Fruit fly (Drosophila melanogaster) whole organism, embryonic: Measurements from ENCODE around the gene CG13074.
A peak's percentile ranks its signal among the peaks of the same experiment; 100 is the strongest.

Experiments
- Bteb2 ChIP-seq: fragments of 200-800 bp; sonication (Bioruptor generic); optimal IDR thresholded peaks from 2 replicates; lab custom pipeline; 2016; ENCODE audit warnings: missing biosample characterization, missing genetic modification characterization
- CG10321 ChIP-seq: fragments of 200-800 bp; sonication (Bioruptor generic); IDR thresholded peaks from 2 replicates; pipeline ENCODE4 v1.3.6; 2022; ENCODE audit warnings: missing biosample characterization, missing genetic modification characterization
- CG10654 ChIP-seq: fragments of 200-800 bp; sonication (Bioruptor generic); optimal IDR thresholded peaks from 2 replicates; lab custom pipeline; 2016; ENCODE audit warnings: missing biosample characterization, missing genetic modification characterization
- CG10979 ChIP-seq: fragments of 200-800 bp; sonication (Bioruptor generic); optimal IDR thresholded peaks from 2 replicates; lab custom pipeline; 2018; ENCODE audit warnings: missing biosample characterization, mild to moderate bottlenecking, missing genetic modification characterization, moderate library complexity
- CG11723 ChIP-seq: fragments of 200-800 bp; sonication (Bioruptor generic); optimal IDR thresholded peaks from 2 replicates; lab custom pipeline; 2017; ENCODE audit warnings: missing biosample characterization, mild to moderate bottlenecking, missing genetic modification characterization
- CG1233 ChIP-seq: fragments of 200-800 bp; sonication (Bioruptor generic); optimal IDR thresholded peaks from 4 replicates; lab custom pipeline; 2018; ENCODE audit warnings: missing biosample characterization, mild to moderate bottlenecking, missing genetic modification characterization
- CG14710 ChIP-seq: fragments of 200-800 bp; sonication (Bioruptor generic); optimal IDR thresholded peaks from 3 replicates; lab custom pipeline; 2019; ENCODE audit warnings: missing biosample characterization, mild to moderate bottlenecking, missing genetic modification characterization, moderate library complexity
- CG14860 ChIP-seq: fragments of 200-800 bp; sonication (Bioruptor generic); IDR thresholded peaks from 3 replicates; pipeline ENCODE4 v1.3.6; 2022; ENCODE audit warnings: missing biosample characterization, missing genetic modification characterization; ENCODE audit not compliant: partially characterized antibody
- CG17328 ChIP-seq: fragments of 200-800 bp; sonication (Bioruptor generic); IDR thresholded peaks from 2 replicates; pipeline ENCODE4 v1.3.6; 2022; ENCODE audit warnings: missing biosample characterization, missing genetic modification characterization
- CG17612 ChIP-seq: fragments of 200-800 bp; sonication (Bioruptor generic); IDR thresholded peaks from 2 replicates; pipeline ENCODE4 v1.3.6; 2022; ENCODE audit warnings: missing biosample characterization, missing genetic modification characterization
- CG18011 ChIP-seq: fragments of 200-800 bp; sonication (Bioruptor generic); optimal IDR thresholded peaks from 2 replicates; lab custom pipeline; 2017; ENCODE audit warnings: missing biosample characterization, missing genetic modification characterization, mild to moderate bottlenecking, moderate library complexity, missing genotype
- CG18476 ChIP-seq: fragments of 200-800 bp; sonication (Bioruptor generic); optimal IDR thresholded peaks from 2 replicates; lab custom pipeline; 2016; ENCODE audit warnings: missing biosample characterization, mild to moderate bottlenecking, missing genetic modification characterization
- CG18764 ChIP-seq: fragments of 200-800 bp; sonication (Bioruptor generic); optimal IDR thresholded peaks from 3 replicates; lab custom pipeline; 2016; ENCODE audit warnings: missing biosample characterization, missing genetic modification characterization
- CG2116 ChIP-seq: fragments of 200-800 bp; sonication (Bioruptor generic); optimal IDR thresholded peaks from 3 replicates; lab custom pipeline; 2018; ENCODE audit warnings: missing biosample characterization, mild to moderate bottlenecking, missing genetic modification characterization
- CG30431 ChIP-seq: fragments of 200-800 bp; sonication (Bioruptor generic); optimal IDR thresholded peaks from 2 replicates; lab custom pipeline; 2017; ENCODE audit warnings: missing biosample characterization, missing genetic modification characterization
- CG4328 ChIP-seq: fragments of 200-800 bp; sonication (Bioruptor generic); optimal IDR thresholded peaks from 3 replicates; lab custom pipeline; 2017; ENCODE audit warnings: missing biosample characterization, missing genetic modification reagents, missing genetic modification characterization
- CG4424 ChIP-seq: fragments of 200-800 bp; sonication (Bioruptor generic); optimal IDR thresholded peaks from 3 replicates; lab custom pipeline; 2016; ENCODE audit warnings: missing biosample characterization, missing genetic modification characterization
- CG4730 ChIP-seq: fragments of 200-800 bp; sonication (Bioruptor generic); IDR thresholded peaks from 2 replicates; pipeline ENCODE4 v1.3.6; 2022; ENCODE audit warnings: missing biosample characterization, missing genetic modification characterization
- CG5953 ChIP-seq: fragments of 200-800 bp; sonication (Bioruptor generic); IDR thresholded peaks from 2 replicates; pipeline ENCODE4 v1.3.6; 2022; ENCODE audit warnings: missing biosample characterization, missing genetic modification characterization
- CG6254 ChIP-seq: fragments of 200-800 bp; sonication (Bioruptor generic); optimal IDR thresholded peaks from 3 replicates; lab custom pipeline; 2017; ENCODE audit warnings: mild to moderate bottlenecking, missing biosample characterization, missing genetic modification reagents, missing genetic modification characterization
- CG6272 ChIP-seq: fragments of 200-800 bp; sonication (Bioruptor generic); IDR thresholded peaks from 2 replicates; pipeline ENCODE4 v1.3.6; 2022; ENCODE audit warnings: missing biosample characterization, missing genetic modification characterization
- CG7963 ChIP-seq: fragments of 200-800 bp; sonication (Bioruptor generic); IDR thresholded peaks from 3 replicates; pipeline ENCODE4 v1.3.6; 2022; ENCODE audit warnings: missing biosample characterization, missing genetic modification characterization; ENCODE audit not compliant: partially characterized antibody
- CG8089 ChIP-seq: fragments of 200-800 bp; sonication (Bioruptor generic); optimal IDR thresholded peaks from 3 replicates; lab custom pipeline; 2016; ENCODE audit warnings: missing biosample characterization, missing genetic modification characterization
- HLH4C ChIP-seq: fragments of 200-800 bp; sonication (Bioruptor generic); IDR thresholded peaks from 3 replicates; pipeline ENCODE4 v1.3.6; 2022; ENCODE audit warnings: missing biosample characterization, missing genetic modification characterization; ENCODE audit not compliant: partially characterized antibody
- Lpt ChIP-seq: fragments of >200 bp; optimal IDR thresholded peaks from 2 replicates; lab custom pipeline; 2018; ENCODE audit warnings: missing biosample characterization, missing genetic modification characterization
- Pdp1 ChIP-seq, 2 experiments: fragments of 200-800 bp; sonication (Bioruptor generic); optimal IDR thresholded peaks; 3 replicates each; lab custom pipeline; 2016; ENCODE audit warnings: missing biosample characterization in 2 of 2, missing genetic modification characterization in 2 of 2, mild to moderate bottlenecking in 1 of 2, moderate library complexity in 1 of 2
- Scr ChIP-seq: fragments of 200-800 bp; sonication (Bioruptor generic); IDR thresholded peaks from 2 replicates; pipeline ENCODE4 v1.3.6; 2022; ENCODE audit warnings: missing biosample characterization, missing genetic modification characterization; ENCODE audit not compliant: partially characterized antibody
- Sin3A ChIP-seq: fragments of >200 bp; optimal IDR thresholded peaks from 2 replicates; lab custom pipeline; 2018
- Sox100B ChIP-seq: fragments of 200-800 bp; sonication (Bioruptor generic); optimal IDR thresholded peaks from 3 replicates; lab custom pipeline; 2018; ENCODE audit warnings: missing biosample characterization, mild to moderate bottlenecking, missing genetic modification characterization
- Vsx1 ChIP-seq: fragments of 200-800 bp; sonication (Bioruptor generic); optimal IDR thresholded peaks from 2 replicates; lab custom pipeline; 2017; ENCODE audit warnings: missing biosample characterization, mild to moderate bottlenecking, missing genetic modification characterization, missing genetic modification reagents
- abd-A ChIP-seq: fragments of 200-800 bp; sonication (Bioruptor generic); optimal IDR thresholded peaks from 3 replicates; lab custom pipeline; 2019; ENCODE audit warnings: missing biosample characterization, mild to moderate bottlenecking, missing genetic modification characterization, moderate library complexity
- chn ChIP-seq: fragments of 200-800 bp; sonication (Bioruptor generic); optimal IDR thresholded peaks from 2 replicates; lab custom pipeline; 2016; ENCODE audit warnings: missing biosample characterization, missing genetic modification characterization
- cwo ChIP-seq: fragments of 200-800 bp; sonication (Bioruptor generic); optimal IDR thresholded peaks from 3 replicates; lab custom pipeline; 2017; ENCODE audit warnings: missing biosample characterization, missing genetic modification characterization, mild to moderate bottlenecking, moderate library complexity, missing genetic modification reagents
- dati ChIP-seq: fragments of 200-800 bp; sonication (Bioruptor generic); IDR thresholded peaks from 2 replicates; pipeline ENCODE4 v1.3.6; 2022; ENCODE audit warnings: missing biosample characterization, missing genetic modification characterization
- dimm ChIP-seq: fragments of 200-800 bp; sonication (Bioruptor generic); IDR thresholded peaks from 2 replicates; pipeline ENCODE4 v1.3.6; 2022; ENCODE audit warnings: missing biosample characterization, missing genetic modification characterization
- emc ChIP-seq: fragments of 200-800 bp; sonication (Bioruptor generic); optimal IDR thresholded peaks from 2 replicates; lab custom pipeline; 2016; ENCODE audit warnings: missing biosample characterization, missing genetic modification characterization
- fd102C ChIP-seq: fragments of 200-800 bp; sonication (Bioruptor generic); optimal IDR thresholded peaks from 2 replicates; lab custom pipeline; 2018; ENCODE audit warnings: missing biosample characterization, mild to moderate bottlenecking, missing genetic modification characterization, moderate library complexity
- gem ChIP-seq: fragments of 200-800 bp; sonication (Bioruptor generic); optimal IDR thresholded peaks from 2 replicates; lab custom pipeline; 2019; ENCODE audit warnings: missing biosample characterization, mild to moderate bottlenecking, missing genetic modification characterization, moderate library complexity
- gro ChIP-seq: fragments of 200-800 bp; sonication (Bioruptor generic); optimal IDR thresholded peaks from 2 replicates; lab custom pipeline; 2016; ENCODE audit warnings: missing biosample characterization, missing genetic modification characterization
- knrl ChIP-seq: fragments of 200-800 bp; sonication (Bioruptor generic); IDR thresholded peaks from 3 replicates; pipeline ENCODE4 v1.3.6; 2022; ENCODE audit warnings: missing biosample characterization, missing genetic modification characterization; ENCODE audit not compliant: partially characterized antibody
- lmd ChIP-seq: fragments of 200-800 bp; sonication (Bioruptor generic); IDR thresholded peaks from 2 replicates; pipeline ENCODE4 v1.3.6; 2022; ENCODE audit warnings: missing biosample characterization, missing genetic modification characterization
- luna ChIP-seq: fragments of 200-800 bp; sonication (Bioruptor generic); optimal IDR thresholded peaks from 2 replicates; lab custom pipeline; 2016; ENCODE audit warnings: missing biosample characterization, missing genetic modification characterization
- pfk ChIP-seq: fragments of 200-800 bp; sonication (Bioruptor generic); optimal IDR thresholded peaks from 2 replicates; lab custom pipeline; 2018; ENCODE audit warnings: missing biosample characterization, mild to moderate bottlenecking, missing genetic modification characterization, moderate library complexity
- pita ChIP-seq: fragments of 200-800 bp; sonication (Bioruptor generic); optimal IDR thresholded peaks from 2 replicates; lab custom pipeline; 2017; ENCODE audit warnings: missing biosample characterization, mild to moderate bottlenecking, missing genetic modification characterization
- psq ChIP-seq: fragments of 200-800 bp; sonication (Bioruptor generic); optimal IDR thresholded peaks from 2 replicates; lab custom pipeline; 2017; ENCODE audit warnings: missing biosample characterization, missing genetic modification characterization
- run ChIP-seq: fragments of 200-800 bp; sonication (Bioruptor generic); optimal IDR thresholded peaks from 3 replicates; lab custom pipeline; 2018; ENCODE audit warnings: missing biosample characterization, mild to moderate bottlenecking, missing genetic modification characterization
- sd ChIP-seq: fragments of 200-800 bp; sonication (Bioruptor generic); optimal IDR thresholded peaks from 3 replicates; lab custom pipeline; 2018; ENCODE audit warnings: missing biosample characterization, mild to moderate bottlenecking, missing genetic modification characterization, moderate library complexity
- trem ChIP-seq: fragments of 200-800 bp; optimal IDR thresholded peaks from 3 replicates; lab custom pipeline; 2019; ENCODE audit warnings: missing biosample characterization, mild to moderate bottlenecking, missing genetic modification characterization, moderate library complexity
- twi ChIP-seq: fragments of 200-800 bp; optimal IDR thresholded peaks from 2 replicates; lab custom pipeline; 2019; ENCODE audit warnings: missing biosample characterization, mild to moderate bottlenecking, missing genetic modification characterization, moderate library complexity
- wek ChIP-seq: fragments of 200-800 bp; sonication (Bioruptor generic); optimal IDR thresholded peaks from 3 replicates; lab custom pipeline; 2018; ENCODE audit warnings: missing biosample characterization, mild to moderate bottlenecking, missing genetic modification characterization, moderate library complexity
- yki ChIP-seq: fragments of >200 bp; optimal IDR thresholded peaks from 3 replicates; lab custom pipeline; 2018

CG13074 gene

DNA sequence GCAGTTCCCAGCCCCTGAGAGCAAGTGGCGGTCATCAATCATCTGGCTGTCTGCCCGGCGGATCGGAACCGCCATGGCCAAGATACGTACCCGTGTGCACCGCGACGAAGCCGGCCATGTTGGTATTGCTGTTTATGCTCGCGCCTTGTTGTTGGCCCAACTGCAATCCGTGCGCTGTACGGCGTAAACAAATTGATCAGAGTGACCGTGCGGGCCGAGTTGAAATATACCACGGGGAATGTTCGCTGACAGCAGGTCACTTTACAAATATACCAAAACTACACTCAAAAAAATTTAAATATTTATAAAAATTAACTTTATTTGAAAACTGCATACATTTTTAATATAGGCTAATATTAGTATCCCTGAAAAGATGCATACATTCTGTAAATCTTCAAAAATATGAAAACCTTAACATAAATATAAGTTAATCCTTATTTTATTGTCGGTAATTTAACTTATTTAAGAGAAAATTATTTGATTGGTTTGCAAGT, 9.9 kb downstream of the CG13074 start, which contains the start of gene Tasp1 (continued):
- no peak for TF ChIP-seq pita (GFP tag; lab: Kevin White, UChicago)
- TF ChIP-seq trem (tag; lab: Kevin White, UChicago) = peak; percentile 63
- no peak for TF ChIP-seq CG5953
- TF ChIP-seq HLH4C (GFP tag; lab: Robert Waterston, UW) = no peak
- no peak for TF ChIP-seq CG30431 (GFP tag; lab: Kevin White, UChicago)
- TF ChIP-seq Pdp1 (GFP tag; optimal IDR thresholded peaks at IDR 0.05; lab: Kevin White, UChicago) = peak in 1 of 2 experiments; percentile 49
- peak; percentile 71 for TF ChIP-seq CG10979 (tag; lab: Kevin White, UChicago)
- no peak for TF ChIP-seq luna
- TF ChIP-seq Vsx1 = no peak
- TF ChIP-seq chn (GFP tag; lab: Kevin White, UChicago) = peak; percentile 40
- no peak for TF ChIP-seq gem
- no peak for TF ChIP-seq CG7963 (GFP tag; lab: Robert Waterston, UW)
- no peak for TF ChIP-seq yki (lab: Kevin White, UChicago)
- TF ChIP-seq dimm (GFP tag; lab: Robert Waterston, UW) = no peak
- peak; percentile 27 for TF ChIP-seq CG18764
- peak; percentile 19 for TF ChIP-seq CG10654 (GFP tag; lab: Kevin White, UChicago)
- TF ChIP-seq knrl = no peak; the same call in 2 of the 3 replicates
- TF ChIP-seq Scr (GFP tag; lab: Robert Waterston, UW) = peak; percentile 23; the same call in 1 of the 2 replicates
- TF ChIP-seq fd102C = no peak
- TF ChIP-seq CG10321 (GFP tag; lab: Robert Waterston, UW) = no peak
- peak; percentile 5 for TF ChIP-seq gro
- TF ChIP-seq emc (GFP tag; lab: Kevin White, UChicago) = no peak
- peak; percentile 54 for TF ChIP-seq Sox100B
- peak; percentile 61; the same call in 1 of the 2 replicates for TF ChIP-seq CG4730 (GFP tag; lab: Robert Waterston, UW)
- TF ChIP-seq sd (tag; lab: Kevin White, UChicago) = peak; percentile 86
- TF ChIP-seq CG17328 = peak; percentile 74; the same call in 1 of the 2 replicates
- peak; percentile 51 for TF ChIP-seq CG2116
- peak; percentile 22 for TF ChIP-seq CG6254 (GFP tag; lab: Kevin White, UChicago)
- TF ChIP-seq twi (tag; lab: Kevin White, UChicago) = peak; percentile 19
- no peak for TF ChIP-seq CG14860 (GFP tag; lab: Robert Waterston, UW)
- TF ChIP-seq CG18476 (GFP tag; lab: Kevin White, UChicago) = peak; percentile 35
- no peak for TF ChIP-seq wek (GFP tag; lab: Kevin White, UChicago)
- no peak for TF ChIP-seq Lpt
- TF ChIP-seq CG11723 = no peak
- no peak for TF ChIP-seq CG4328 (GFP tag; lab: Kevin White, UChicago)
- TF ChIP-seq cwo (GFP tag; lab: Kevin White, UChicago) = no peak
- no peak for TF ChIP-seq psq
- TF ChIP-seq CG18011 = no peak
- peak; percentile 71 for TF ChIP-seq lmd
- TF ChIP-seq CG1233 = peak; percentile 48
- no peak for TF ChIP-seq CG17612 (GFP tag; lab: Robert Waterston, UW)
- TF ChIP-seq Bteb2 (GFP tag; lab: Kevin White, UChicago) = no peak
- TF ChIP-seq dati (GFP tag; lab: Robert Waterston, UW) = no peak
- TF ChIP-seq CG4424 (GFP tag; lab: Kevin White, UChicago) = peak; percentile 62
- TF ChIP-seq Sin3A (lab: Kevin White, UChicago) = no peak
- no peak for TF ChIP-seq CG6272 (GFP tag; lab: Robert Waterston, UW)
- TF ChIP-seq CG14710 (tag; lab: Kevin White, UChicago) = peak; percentile 68
- no peak for TF ChIP-seq pfk (GFP tag; lab: Kevin White, UChicago)
- no peak for TF ChIP-seq run (tag; lab: Kevin White, UChicago)
- no peak for TF ChIP-seq abd-A
- TF ChIP-seq CG8089 (GFP tag; lab: Kevin White, UChicago) = no peak
